Fruit fly (Drosophila melanogaster) whole organism, pupa: ENCODE results near the gene Pka-C1.

Experiments
- CG10348 ChIP-seq: fragments of 200-800 bp; sonication (Bioruptor generic); IDR thresholded peaks from 2 replicates; pipeline ENCODE4 v1.3.6; 2022; ENCODE audit warnings: missing biosample characterization, missing genetic modification characterization
- CG12605 ChIP-seq: fragments of 200-800 bp; sonication (Bioruptor generic); IDR thresholded peaks from 2 replicates; pipeline ENCODE4 v1.3.6; 2022; ENCODE audit warnings: missing biosample characterization, missing genetic modification characterization
- CG13204 ChIP-seq: fragments of 200-800 bp; sonication (Bioruptor generic); optimal IDR thresholded peaks from 2 replicates; lab custom pipeline; 2018; ENCODE audit warnings: missing biosample characterization, mild to moderate bottlenecking, missing genetic modification characterization, moderate library complexity
- CG14655 ChIP-seq: fragments of 200-800 bp; sonication (Bioruptor generic); optimal IDR thresholded peaks from 3 replicates; lab custom pipeline; 2017; ENCODE audit warnings: mild to moderate bottlenecking, missing biosample characterization, missing genetic modification reagents, missing genetic modification characterization
- CG15710 ChIP-seq: fragments of 200-800 bp; sonication (Bioruptor generic); optimal IDR thresholded peaks from 2 replicates; lab custom pipeline; 2018; ENCODE audit warnings: missing biosample characterization, mild to moderate bottlenecking, missing genetic modification characterization, moderate library complexity
- CG17806 ChIP-seq: fragments of 200-800 bp; sonication (Bioruptor generic); optimal IDR thresholded peaks from 2 replicates; lab custom pipeline; 2018; ENCODE audit warnings: missing biosample characterization, mild to moderate bottlenecking, missing genetic modification characterization, moderate library complexity
- CG32121 ChIP-seq: fragments of 200-800 bp; sonication (Bioruptor generic); IDR thresholded peaks from 2 replicates; pipeline ENCODE4 v1.3.6; 2022; ENCODE audit warnings: missing biosample characterization, missing genetic modification characterization
- CG34367 ChIP-seq: fragments of 200-800 bp; sonication (Bioruptor generic); optimal IDR thresholded peaks from 2 replicates; lab custom pipeline; 2018; ENCODE audit warnings: missing biosample characterization, mild to moderate bottlenecking, missing genetic modification characterization
- CG4496 ChIP-seq: fragments of 200-800 bp; sonication (Bioruptor generic); IDR thresholded peaks from 3 replicates; pipeline ENCODE4 v1.3.6; 2022; ENCODE audit warnings: missing biosample characterization, missing genetic modification characterization
- CG8159 ChIP-seq: fragments of 200-800 bp; sonication (Bioruptor generic); optimal IDR thresholded peaks from 3 replicates; lab custom pipeline; 2018; ENCODE audit warnings: missing biosample characterization, mild to moderate bottlenecking, missing genetic modification characterization, moderate library complexity
- CG8301 ChIP-seq: fragments of 200-800 bp; sonication (Bioruptor generic); optimal IDR thresholded peaks from 2 replicates; lab custom pipeline; 2018; ENCODE audit warnings: missing biosample characterization, mild to moderate bottlenecking, missing genetic modification characterization
- CG9948 ChIP-seq: fragments of 200-800 bp; sonication (Bioruptor generic); optimal IDR thresholded peaks from 2 replicates; lab custom pipeline; 2018; ENCODE audit warnings: missing biosample characterization, mild to moderate bottlenecking, missing genetic modification characterization, moderate library complexity
- D1 ChIP-seq: fragments of 200-800 bp; sonication (Bioruptor generic); optimal IDR thresholded peaks from 2 replicates; lab custom pipeline; 2018; ENCODE audit warnings: missing biosample characterization, mild to moderate bottlenecking, missing genetic modification characterization, moderate library complexity
- EcR ChIP-seq: fragments of 200-800 bp; sonication (Bioruptor generic); optimal IDR thresholded peaks from 3 replicates; lab custom pipeline; 2019; ENCODE audit warnings: missing biosample characterization, missing genetic modification characterization, mild to moderate bottlenecking, moderate library complexity, missing genetic modification reagents
- Ets98B ChIP-seq: fragments of 200-800 bp; sonication (Bioruptor generic); IDR thresholded peaks from 2 replicates; pipeline ENCODE4 v1.3.6; 2022; ENCODE audit warnings: missing biosample characterization, missing genetic modification characterization
- Pif1A ChIP-seq: fragments of 200-800 bp; sonication (Bioruptor generic); optimal IDR thresholded peaks from 3 replicates; lab custom pipeline; 2016; ENCODE audit warnings: missing biosample characterization, missing genetic modification characterization
- Pif1B ChIP-seq: fragments of 200-800 bp; sonication (Bioruptor generic); optimal IDR thresholded peaks from 3 replicates; lab custom pipeline; 2016; ENCODE audit warnings: missing biosample characterization, missing genetic modification characterization
- Snoo ChIP-seq: fragments of 200-800 bp; sonication (Bioruptor generic); optimal IDR thresholded peaks from 3 replicates; lab custom pipeline; 2017; ENCODE audit warnings: missing biosample characterization, mild to moderate bottlenecking, missing genetic modification characterization, inconsistent platforms
- fd96Ca ChIP-seq: fragments of 200-800 bp; sonication (Bioruptor generic); IDR thresholded peaks from 3 replicates; pipeline ENCODE4 v1.3.6; 2022; ENCODE audit warnings: missing biosample characterization, missing genetic modification characterization
- gl ChIP-seq: fragments of 200-800 bp; sonication (Bioruptor generic); optimal IDR thresholded peaks from 2 replicates; lab custom pipeline; 2018; ENCODE audit warnings: missing biosample characterization, mild to moderate bottlenecking, missing genetic modification characterization
- rn ChIP-seq: fragments of 200-800 bp; sonication (Bioruptor generic); IDR thresholded peaks from 2 replicates; pipeline ENCODE4 v1.3.6; 2022; ENCODE audit warnings: missing biosample characterization, missing genetic modification characterization

Pka-C1 gene

dm6 chr2L:9698923-9699493 lies at the start of gene Pka-C1:
Gene Pka-C1 (minus strand): TSS chr2L:9699297.
- TF ChIP-seq Ets98B (GFP tag; lab: Robert Waterston, UW) (peak; percentile 22), CG8159 (tag; lab: Kevin White, UChicago) (no peak), CG8301 (tag; lab: Kevin White, UChicago) (no peak), EcR (GFP tag; lab: Kevin White, UChicago) (no peak), CG4496 (GFP tag; lab: Robert Waterston, UW) (peak; percentile 60), CG17806 (tag; lab: Kevin White, UChicago) (peak; percentile 1), CG10348 (GFP tag; lab: Robert Waterston, UW) (no peak), gl (tag; lab: Kevin White, UChicago) (no peak), Snoo (tag; lab: Kevin White, UChicago) (peak; percentile 7), CG34367 (no peak), CG12605 (peak; percentile 62; the same call in 1 of the 2 replicates), Pif1A (GFP tag; lab: Kevin White, UChicago) (no peak), fd96Ca (GFP tag; lab: Robert Waterston, UW) (peak; percentile 62; the same call in 2 of the 3 replicates), rn (GFP tag; lab: Robert Waterston, UW) (no peak), CG32121 (GFP tag; lab: Robert Waterston, UW) (peak; percentile 38; the same call in 1 of the 2 replicates), CG13204 (GFP tag; lab: Kevin White, UChicago) (peak; percentile 21)

dm6 chr2L:9746236-9747225 lies 47.4 kb upstream of the Pka-C1 start, which contains the start of gene Nckx30C:
Gene Nckx30C (minus strand): TSS chr2L:9746495.
- TF ChIP-seq Pif1A (GFP tag; lab: Kevin White, UChicago), result no peak
- TF ChIP-seq CG17806 (tag; lab: Kevin White, UChicago), result no peak
- TF ChIP-seq CG4496 (GFP tag; lab: Robert Waterston, UW), result no peak
- no peak for TF ChIP-seq rn (GFP tag; lab: Robert Waterston, UW)
- no peak for TF ChIP-seq CG15710 (tag; lab: Kevin White, UChicago)
- TF ChIP-seq CG8159 (tag; lab: Kevin White, UChicago), result no peak
- TF ChIP-seq fd96Ca (GFP tag; lab: Robert Waterston, UW), result no peak
- no peak for TF ChIP-seq Ets98B (GFP tag; lab: Robert Waterston, UW)
- TF ChIP-seq CG14655, result no peak
- TF ChIP-seq CG9948 (tag; lab: Kevin White, UChicago), result no peak

dm6 chr2L:9744634-9745033 lies 45.5 kb upstream of the Pka-C1 start:
- peak; percentile 43 for TF ChIP-seq CG14655
- TF ChIP-seq CG8301 (tag; lab: Kevin White, UChicago), result peak; percentile 12
- TF ChIP-seq fd96Ca (GFP tag; lab: Robert Waterston, UW), result 0 out of 3 replicates have a peak, but pooled peaks have one; percentile 23
- no peak for TF ChIP-seq EcR (GFP tag; lab: Kevin White, UChicago)

dm6 chr2L:9743823-9744222 lies 44.7 kb upstream of the Pka-C1 start:
- no peak for TF ChIP-seq Pif1A (GFP tag; lab: Kevin White, UChicago)
- no peak for TF ChIP-seq EcR (GFP tag; lab: Kevin White, UChicago)
- no peak for TF ChIP-seq CG15710 (tag; lab: Kevin White, UChicago)
- TF ChIP-seq, all 21 proteins: peak for 0

DNA sequence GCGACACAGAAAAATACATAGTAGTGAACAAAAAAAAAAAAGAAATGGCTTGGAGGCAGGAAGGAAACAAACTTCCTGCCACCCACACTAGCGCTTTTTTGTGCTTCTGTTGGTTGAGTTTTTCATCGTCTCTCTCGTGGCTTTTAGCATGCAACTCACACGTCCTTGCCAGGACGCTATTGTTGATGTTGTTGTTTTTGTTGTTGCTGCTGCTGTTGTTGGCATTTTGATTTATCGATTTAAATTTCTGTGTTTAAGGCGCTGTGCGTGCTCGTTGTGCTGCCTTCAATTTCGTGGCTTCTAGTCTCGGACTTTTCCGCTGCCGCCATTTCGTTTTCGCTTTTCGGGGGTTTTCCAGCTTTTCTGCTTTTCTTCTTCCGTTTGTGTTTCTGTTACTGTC lies 40.6 kb upstream of the Pka-C1 start:
- TF ChIP-seq CG12605 (no peak), Pif1A (GFP tag; lab: Kevin White, UChicago) (no peak), CG32121 (GFP tag; lab: Robert Waterston, UW) (no peak), CG17806 (tag; lab: Kevin White, UChicago) (no peak), CG15710 (tag; lab: Kevin White, UChicago) (no peak), Ets98B (GFP tag; lab: Robert Waterston, UW) (no peak), fd96Ca (GFP tag; lab: Robert Waterston, UW) (no peak), CG14655 (no peak)

dm6 chr2L:9737803-9738202 lies 38.7 kb upstream of the Pka-C1 start:
- TF ChIP-seq CG34367 (no peak), CG10348 (GFP tag; lab: Robert Waterston, UW) (no peak), CG12605 (no peak), Snoo (tag; lab: Kevin White, UChicago) (no peak), Ets98B (GFP tag; lab: Robert Waterston, UW) (no peak), CG15710 (tag; lab: Kevin White, UChicago) (peak; percentile 42), CG17806 (tag; lab: Kevin White, UChicago) (peak; percentile 47), gl (tag; lab: Kevin White, UChicago) (no peak), CG14655 (peak; percentile 59), CG8301 (tag; lab: Kevin White, UChicago) (peak; percentile 49), CG9948 (tag; lab: Kevin White, UChicago) (peak; percentile 37), EcR (GFP tag; lab: Kevin White, UChicago) (no peak), Pif1B (no peak), fd96Ca (GFP tag; lab: Robert Waterston, UW) (peak; percentile 59; the same call in 2 of the 3 replicates), CG32121 (GFP tag; lab: Robert Waterston, UW) (peak; percentile 17; the same call in 1 of the 2 replicates), D1 (tag; lab: Kevin White, UChicago) (no peak), CG4496 (GFP tag; lab: Robert Waterston, UW) (peak; percentile 44; the same call in 1 of the 3 replicates), rn (GFP tag; lab: Robert Waterston, UW) (no peak; the same call in 1 of the 2 replicates), Pif1A (GFP tag; lab: Kevin White, UChicago) (no peak), CG8159 (tag; lab: Kevin White, UChicago) (peak; percentile 61), CG13204 (GFP tag; lab: Kevin White, UChicago) (no peak)
